Fruit fly (Drosophila melanogaster) whole organism, embryonic: ENCODE data around the gene CG17127.
A peak's percentile ranks its signal among the peaks of the same experiment; 100 is the strongest.

ENCODE experiments used
- B-H2 ChIP-seq: fragments of 200-800 bp; sonication (Bioruptor generic); optimal IDR thresholded peaks from 2 replicates; lab custom pipeline; 2018; ENCODE audit warnings: missing biosample characterization, mild to moderate bottlenecking, missing genetic modification characterization
- C15 ChIP-seq: fragments of 200-800 bp; sonication (Bioruptor generic); IDR thresholded peaks from 3 replicates; pipeline ENCODE4 v1.3.6; 2022; ENCODE audit warnings: missing biosample characterization, missing genetic modification characterization
- CG10209 ChIP-seq: fragments of 200-800 bp; sonication (Bioruptor generic); optimal IDR thresholded peaks from 3 replicates; lab custom pipeline; 2017; ENCODE audit warnings: missing biosample characterization, mild to moderate bottlenecking, missing genetic modification characterization, missing genetic modification reagents
- CG11398 ChIP-seq: fragments of 200-800 bp; sonication (Bioruptor generic); optimal IDR thresholded peaks from 2 replicates; lab custom pipeline; 2016; ENCODE audit warnings: missing biosample characterization, missing genetic modification characterization
- CG15073 ChIP-seq: fragments of 200-800 bp; sonication (Bioruptor generic); optimal IDR thresholded peaks from 2 replicates; lab custom pipeline; 2016; ENCODE audit warnings: missing biosample characterization, missing genetic modification characterization
- CG1602 ChIP-seq: fragments of 200-800 bp; sonication (Bioruptor generic); optimal IDR thresholded peaks from 3 replicates; lab custom pipeline; 2016; ENCODE audit warnings: missing biosample characterization, missing genetic modification characterization
- CG1792 ChIP-seq: fragments of 200-800 bp; sonication (Bioruptor generic); optimal IDR thresholded peaks from 2 replicates; lab custom pipeline; 2016; ENCODE audit warnings: missing biosample characterization, missing genetic modification characterization
- CG18011 ChIP-seq: fragments of 200-800 bp; sonication (Bioruptor generic); optimal IDR thresholded peaks from 2 replicates; lab custom pipeline; 2017; ENCODE audit warnings: missing biosample characterization, missing genetic modification characterization, mild to moderate bottlenecking, moderate library complexity, missing genotype
- CG31441 ChIP-seq: fragments of 200-800 bp; sonication (Bioruptor generic); IDR thresholded peaks from 2 replicates; pipeline ENCODE4 v1.3.6; 2022; ENCODE audit warnings: missing biosample characterization, missing genetic modification characterization
- CG3838 ChIP-seq: fragments of 200-800 bp; sonication (Bioruptor generic); optimal IDR thresholded peaks from 3 replicates; lab custom pipeline; 2016; ENCODE audit warnings: missing biosample characterization, missing genetic modification characterization
- CG4424 ChIP-seq: fragments of 200-800 bp; sonication (Bioruptor generic); optimal IDR thresholded peaks from 3 replicates; lab custom pipeline; 2016; ENCODE audit warnings: missing biosample characterization, missing genetic modification characterization
- CG4707 ChIP-seq: fragments of 200-800 bp; sonication (Bioruptor generic); optimal IDR thresholded peaks from 2 replicates; lab custom pipeline; 2018; ENCODE audit warnings: missing biosample characterization, mild to moderate bottlenecking, missing genetic modification characterization, moderate library complexity
- CG4820 ChIP-seq: fragments of 200-800 bp; sonication (Bioruptor generic); optimal IDR thresholded peaks from 3 replicates; lab custom pipeline; 2016; ENCODE audit warnings: missing biosample characterization, missing genetic modification characterization
- CG7745 ChIP-seq: fragments of 200-800 bp; sonication (Bioruptor generic); optimal IDR thresholded peaks from 2 replicates; lab custom pipeline; 2018; ENCODE audit warnings: missing biosample characterization, mild to moderate bottlenecking, missing genetic modification characterization, moderate library complexity
- CG8765 ChIP-seq: fragments of 200-800 bp; sonication (Bioruptor generic); IDR thresholded peaks from 2 replicates; pipeline ENCODE4 v1.3.6; 2022; ENCODE audit warnings: missing biosample characterization, missing genetic modification characterization
- CG9437 ChIP-seq: fragments of 200-800 bp; sonication (Bioruptor generic); optimal IDR thresholded peaks from 2 replicates; lab custom pipeline; 2018; ENCODE audit warnings: missing biosample characterization, mild to moderate bottlenecking, missing genetic modification characterization
- CHES-1-like ChIP-seq: fragments of 200-800 bp; sonication (Bioruptor generic); optimal IDR thresholded peaks from 2 replicates; lab custom pipeline; 2016; ENCODE audit warnings: missing biosample characterization, missing genetic modification characterization
- Chrac-16 ChIP-seq: fragments of 200-800 bp; sonication (Bioruptor generic); optimal IDR thresholded peaks from 3 replicates; lab custom pipeline; 2016; ENCODE audit warnings: missing biosample characterization, missing genetic modification characterization
- Dp ChIP-seq: fragments of 200-800 bp; sonication (Bioruptor generic); optimal IDR thresholded peaks from 2 replicates; lab custom pipeline; 2018; ENCODE audit warnings: missing biosample characterization, mild to moderate bottlenecking, missing genetic modification characterization, moderate library complexity
- Fer3 ChIP-seq: fragments of 200-800 bp; sonication (Bioruptor generic); optimal IDR thresholded peaks from 2 replicates; lab custom pipeline; 2018; ENCODE audit warnings: missing biosample characterization, mild to moderate bottlenecking, missing genetic modification characterization, moderate library complexity
- H2.0 ChIP-seq: fragments of 200-800 bp; sonication (Bioruptor generic); IDR thresholded peaks from 2 replicates; pipeline ENCODE4 v1.3.6; 2022; ENCODE audit warnings: missing biosample characterization, missing genetic modification characterization
- HmgD ChIP-seq: fragments of 200-800 bp; sonication (Bioruptor generic); optimal IDR thresholded peaks from 3 replicates; lab custom pipeline; 2016; ENCODE audit warnings: missing biosample characterization, missing genetic modification characterization
- Hmr ChIP-seq: fragments of 200-800 bp; sonication (Bioruptor generic); optimal IDR thresholded peaks from 3 replicates; lab custom pipeline; 2017; ENCODE audit warnings: mild to moderate bottlenecking, missing biosample characterization, missing genetic modification reagents, missing genetic modification characterization
- Hmx ChIP-seq: fragments of 200-800 bp; sonication (Bioruptor generic); optimal IDR thresholded peaks from 2 replicates; lab custom pipeline; 2016; ENCODE audit warnings: missing biosample characterization, missing genetic modification characterization
- Jarid2 ChIP-seq: fragments of 200-800 bp; sonication (Bioruptor generic); optimal IDR thresholded peaks from 3 replicates; lab custom pipeline; 2017; ENCODE audit warnings: mild to moderate bottlenecking, missing biosample characterization, missing genetic modification reagents, missing genetic modification characterization
- MTF-1 ChIP-seq: fragments of 200-800 bp; sonication (Bioruptor generic); optimal IDR thresholded peaks from 2 replicates; lab custom pipeline; 2018; ENCODE audit warnings: missing biosample characterization, mild to moderate bottlenecking, missing genetic modification characterization, borderline replicate concordance
- Mes4 ChIP-seq: fragments of 200-800 bp; sonication (Bioruptor generic); optimal IDR thresholded peaks from 2 replicates; lab custom pipeline; 2016; ENCODE audit warnings: missing biosample characterization, missing genetic modification characterization
- NfI ChIP-seq: fragments of 200-800 bp; sonication (Bioruptor generic); optimal IDR thresholded peaks from 3 replicates; lab custom pipeline; 2018; ENCODE audit warnings: missing biosample characterization, mild to moderate bottlenecking, missing genetic modification characterization, moderate library complexity
- Sry-δ ChIP-seq: fragments of 200-800 bp; sonication (Bioruptor generic); optimal IDR thresholded peaks from 2 replicates; lab custom pipeline; 2016; ENCODE audit warnings: missing biosample characterization, missing genetic modification characterization
- TFAM ChIP-seq: fragments of 200-800 bp; sonication (Bioruptor generic); optimal IDR thresholded peaks from 2 replicates; lab custom pipeline; 2017; ENCODE audit warnings: missing biosample characterization, missing genetic modification characterization, inconsistent platforms
- Taf1 ChIP-seq: fragments of 200-800 bp; sonication (Bioruptor generic); IDR thresholded peaks from 2 replicates; pipeline ENCODE4 v1.3.6; 2022; ENCODE audit warnings: missing biosample characterization, missing genetic modification characterization
- Tbp ChIP-seq: fragments of >200 bp; optimal IDR thresholded peaks from 2 replicates; lab custom pipeline; 2018; ENCODE audit warnings: missing biosample characterization, missing genetic modification characterization
- Usf ChIP-seq: fragments of 200-800 bp; sonication (Bioruptor generic); optimal IDR thresholded peaks from 2 replicates; lab custom pipeline; 2017; ENCODE audit warnings: missing genotype, missing biosample characterization, missing genetic modification characterization
- YL-1 ChIP-seq: fragments of 200-800 bp; sonication (Bioruptor generic); optimal IDR thresholded peaks from 3 replicates; lab custom pipeline; 2017; ENCODE audit warnings: missing biosample characterization, mild to moderate bottlenecking, missing genetic modification characterization
- ato ChIP-seq: fragments of 200-800 bp; sonication (Bioruptor generic); IDR thresholded peaks from 2 replicates; pipeline ENCODE4 v1.3.6; 2022; ENCODE audit warnings: missing biosample characterization, missing genetic modification characterization; ENCODE audit not compliant: partially characterized antibody
- az2 ChIP-seq: fragments of 200-800 bp; sonication (Bioruptor generic); optimal IDR thresholded peaks from 3 replicates; lab custom pipeline; 2016; ENCODE audit warnings: missing biosample characterization, missing genetic modification characterization
- corto ChIP-seq: fragments of 200-800 bp; sonication (Bioruptor generic); optimal IDR thresholded peaks from 2 replicates; lab custom pipeline; 2016; ENCODE audit warnings: missing biosample characterization, mild to moderate bottlenecking, missing genetic modification characterization, moderate library complexity
- crc ChIP-seq: fragments of 200-800 bp; sonication (Bioruptor generic); optimal IDR thresholded peaks from 2 replicates; lab custom pipeline; 2016; ENCODE audit warnings: missing biosample characterization, missing genetic modification characterization
- gem ChIP-seq: fragments of 200-800 bp; sonication (Bioruptor generic); optimal IDR thresholded peaks from 2 replicates; lab custom pipeline; 2019; ENCODE audit warnings: missing biosample characterization, mild to moderate bottlenecking, missing genetic modification characterization, moderate library complexity
- ham ChIP-seq: fragments of 200-800 bp; sonication (Bioruptor generic); IDR thresholded peaks from 2 replicates; pipeline ENCODE4 v1.3.6; 2022; ENCODE audit warnings: missing biosample characterization, missing genetic modification characterization
- maf-S ChIP-seq: fragments of 200-800 bp; sonication (Bioruptor generic); optimal IDR thresholded peaks from 2 replicates; lab custom pipeline; 2016; ENCODE audit warnings: missing biosample characterization, missing genetic modification characterization
- mld ChIP-seq: fragments of 200-800 bp; sonication (Bioruptor generic); IDR thresholded peaks from 3 replicates; pipeline ENCODE4 v1.3.6; 2022; ENCODE audit warnings: missing biosample characterization, missing genetic modification characterization; ENCODE audit not compliant: partially characterized antibody
- pzg ChIP-seq: fragments of 200-800 bp; sonication (Bioruptor generic); optimal IDR thresholded peaks from 3 replicates; lab custom pipeline; 2018; ENCODE audit warnings: missing biosample characterization, mild to moderate bottlenecking, missing genetic modification characterization, moderate library complexity
- salm ChIP-seq: fragments of 200-800 bp; sonication (Bioruptor generic); optimal IDR thresholded peaks from 2 replicates; lab custom pipeline; 2018; ENCODE audit warnings: missing biosample characterization, mild to moderate bottlenecking, missing genetic modification characterization
- seq ChIP-seq: fragments of 200-800 bp; sonication (Bioruptor generic); IDR thresholded peaks from 2 replicates; pipeline ENCODE4 v1.3.6; 2022; ENCODE audit warnings: missing biosample characterization, missing genetic modification characterization
- so ChIP-seq: fragments of 200-800 bp; sonication (Bioruptor generic); IDR thresholded peaks from 3 replicates; pipeline ENCODE4 v1.3.6; 2022; ENCODE audit warnings: missing biosample characterization, missing genetic modification characterization
- tgo ChIP-seq: fragments of 200-800 bp; sonication (Bioruptor generic); IDR thresholded peaks from 3 replicates; pipeline ENCODE4 v1.3.6; 2022; ENCODE audit warnings: missing biosample characterization, missing genetic modification characterization
- tin ChIP-seq: fragments of 200-800 bp; sonication (Bioruptor generic); optimal IDR thresholded peaks from 3 replicates; lab custom pipeline; 2016; ENCODE audit warnings: missing biosample characterization, missing genetic modification characterization
- unc-4 ChIP-seq: fragments of 200-800 bp; sonication (Bioruptor generic); IDR thresholded peaks from 2 replicates; pipeline ENCODE4 v1.3.6; 2022; ENCODE audit warnings: missing biosample characterization, missing genetic modification characterization; ENCODE audit not compliant: partially characterized antibody
- wor ChIP-seq: fragments of 200-800 bp; sonication (Bioruptor generic); IDR thresholded peaks from 2 replicates; pipeline ENCODE4 v1.3.6; 2022; ENCODE audit warnings: missing biosample characterization, missing genetic modification characterization
- yki ChIP-seq: fragments of >200 bp; optimal IDR thresholded peaks from 3 replicates; lab custom pipeline; 2018
- zen2 ChIP-seq: fragments of 200-800 bp; sonication (Bioruptor generic); IDR thresholded peaks from 3 replicates; pipeline ENCODE4 v1.3.6; 2022; ENCODE audit warnings: missing biosample characterization, missing genetic modification characterization; ENCODE audit not compliant: partially characterized antibody

CG17127 gene

dm6 chr2L:10769708-10770107 lies 960 bp upstream of the CG17127 start, which contains the start of gene CG6724 (continued):
- TF ChIP-seq CG1792 (GFP tag; lab: Kevin White, UChicago) = no peak
- no peak for TF ChIP-seq HmgD (GFP tag; lab: Kevin White, UChicago)
- no peak for TF ChIP-seq Tbp (GFP tag; lab: Kevin White, UChicago)
- TF ChIP-seq so (GFP tag; lab: Robert Waterston, UW) = no peak
- TF ChIP-seq CG18011 (GFP tag; lab: Kevin White, UChicago) = no peak
- TF ChIP-seq salm (tag; lab: Kevin White, UChicago) = no peak
- no peak for TF ChIP-seq Mes4
- no peak for TF ChIP-seq wor (GFP tag; lab: Robert Waterston, UW)
- TF ChIP-seq az2 (GFP tag; lab: Kevin White, UChicago) = no peak
- TF ChIP-seq B-H2 = no peak
- TF ChIP-seq Dp (GFP tag; lab: Kevin White, UChicago) = peak; percentile 88
- TF ChIP-seq CG8765 = no peak
- TF ChIP-seq CG9437 (GFP tag; lab: Kevin White, UChicago) = no peak
- TF ChIP-seq CG1602 (GFP tag; lab: Kevin White, UChicago) = no peak
- TF ChIP-seq CG4820 (GFP tag; lab: Kevin White, UChicago) = no peak
- TF ChIP-seq gem (tag; lab: Kevin White, UChicago) = no peak
- TF ChIP-seq Hmx (GFP tag; lab: Kevin White, UChicago) = no peak
- peak; percentile 80 for TF ChIP-seq Sry-δ (GFP tag; lab: Kevin White, UChicago)
- TF ChIP-seq CG15073 (GFP tag; lab: Kevin White, UChicago) = no peak
- TF ChIP-seq CHES-1-like (GFP tag; lab: Kevin White, UChicago) = no peak
- TF ChIP-seq pzg = peak; percentile 77
- TF ChIP-seq CG4424 (GFP tag; lab: Kevin White, UChicago) = no peak
- TF ChIP-seq Chrac-16 (GFP tag; lab: Kevin White, UChicago) = no peak
- TF ChIP-seq seq (GFP tag; lab: Robert Waterston, UW) = no peak
- TF ChIP-seq zen2 (GFP tag; lab: Robert Waterston, UW) = 0 out of 3 replicates have a peak, but pooled peaks have one; percentile 46
- TF ChIP-seq mld = no peak
- no peak for TF ChIP-seq Usf (GFP tag; lab: Kevin White, UChicago)
- TF ChIP-seq CG31441 (GFP tag; lab: Robert Waterston, UW) = no peak
- TF ChIP-seq unc-4 = peak; percentile 61
- no peak for TF ChIP-seq tin (GFP tag; lab: Kevin White, UChicago)
- no peak for TF ChIP-seq maf-S (GFP tag; lab: Kevin White, UChicago)
- no peak for TF ChIP-seq C15 (GFP tag; lab: Robert Waterston, UW)
- TF ChIP-seq Hmr (GFP tag; lab: Kevin White, UChicago) = no peak
- no peak for TF ChIP-seq yki (lab: Kevin White, UChicago)
- no peak for TF ChIP-seq Taf1 (GFP tag; lab: Robert Waterston, UW)
- no peak for TF ChIP-seq CG11398 (GFP tag; lab: Kevin White, UChicago)
- no peak for TF ChIP-seq corto (GFP tag; lab: Kevin White, UChicago)
- TF ChIP-seq MTF-1 (GFP tag; lab: Kevin White, UChicago) = no peak
- no peak for TF ChIP-seq ham
- TF ChIP-seq CG4707 (GFP tag; lab: Kevin White, UChicago) = no peak
- TF ChIP-seq ato (GFP tag; lab: Robert Waterston, UW) = peak; percentile 71
- no peak for TF ChIP-seq Jarid2 (GFP tag; lab: Kevin White, UChicago)
- no peak for TF ChIP-seq crc (GFP tag; lab: Kevin White, UChicago)
- TF ChIP-seq Fer3 = no peak
- TF ChIP-seq NfI (GFP tag; lab: Kevin White, UChicago) = no peak
- TF ChIP-seq CG10209 (GFP tag; lab: Kevin White, UChicago) = no peak
- TF ChIP-seq CG3838 = no peak
- TF ChIP-seq H2.0 (GFP tag; lab: Robert Waterston, UW) = no peak
- TF ChIP-seq tgo (GFP tag; lab: Robert Waterston, UW) = no peak
- no peak for TF ChIP-seq TFAM (GFP tag; lab: Kevin White, UChicago)
- TF ChIP-seq YL-1 (GFP tag; lab: Kevin White, UChicago) = peak; percentile 54
- TF ChIP-seq CG7745 (tag; lab: Kevin White, UChicago) = no peak
